Fruit fly (Drosophila melanogaster): ENCODE measurements around the gene mbo.
A peak's percentile ranks its signal among the peaks of the same experiment; 100 is the strongest.

mbo gene

DNA sequence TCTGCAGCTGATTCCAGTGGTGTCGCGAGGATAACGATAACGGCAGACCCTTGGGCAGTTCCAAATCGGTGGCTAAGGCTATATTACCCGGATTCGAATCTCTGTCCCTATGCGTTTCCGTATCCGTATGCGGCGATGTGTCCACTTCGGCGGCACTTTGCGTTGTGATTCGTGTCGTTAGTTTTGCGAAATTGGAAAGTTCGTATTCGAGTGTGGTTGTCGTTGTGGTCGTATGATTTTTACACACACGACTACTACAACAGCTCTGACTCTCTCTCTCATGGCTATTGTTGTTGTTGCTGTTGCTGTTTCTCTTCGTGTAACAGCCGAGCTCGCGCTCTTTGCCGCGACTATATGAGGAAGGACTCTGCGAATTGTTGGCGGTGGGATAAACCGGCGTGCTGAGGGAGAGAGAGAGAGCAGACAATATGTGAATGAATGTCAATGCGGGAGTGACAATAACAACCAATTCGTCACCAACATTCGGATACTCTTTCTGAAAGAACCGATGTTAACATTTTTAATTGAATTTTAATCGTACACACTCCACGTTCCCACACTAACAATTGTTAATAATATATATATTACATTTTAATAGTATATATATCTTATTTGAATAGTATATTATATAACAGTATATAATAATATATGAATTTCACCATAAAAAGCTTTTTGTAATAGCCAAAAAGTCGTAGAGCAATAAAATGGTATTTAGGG is 40.9 kb upstream of the mbo start (continued):
- TF ChIP-seq kay (GFP tag; optimal IDR thresholded peaks at IDR 0.05) = no peak
- no peak for TF ChIP-seq oc (tag; optimal IDR thresholded peaks at IDR 0.05)
- TF ChIP-seq odd (GFP tag; optimal IDR thresholded peaks at IDR 0.05) = no peak
- TF ChIP-seq mirr (GFP tag; optimal IDR thresholded peaks at IDR 0.05) = peak; percentile 9
- TF ChIP-seq slou (GFP tag; optimal IDR thresholded peaks at IDR 0.05) = no peak
- TF ChIP-seq ara (GFP tag; IDR thresholded peaks at IDR 0.05) = no peak
- peak; percentile 53 for TF ChIP-seq CG32532 (GFP tag; IDR thresholded peaks at IDR 0.05)
- TF ChIP-seq Abd-B (GFP tag; optimal IDR thresholded peaks at IDR 0.05) = peak; percentile 26
- TF ChIP-seq CG18599 (GFP tag; optimal IDR thresholded peaks at IDR 0.05) = peak; percentile 79
- no peak for TF ChIP-seq Nf-YA (GFP tag; IDR thresholded peaks at IDR 0.05)
- TF ChIP-seq lilli (GFP tag; optimal IDR thresholded peaks at IDR 0.05) = peak; percentile 11
- peak; percentile 33; the same call in 1 of the 2 replicates for TF ChIP-seq Drgx (GFP tag; IDR thresholded peaks at IDR 0.05)
- TF ChIP-seq Neu2 (GFP tag; optimal IDR thresholded peaks at IDR 0.05; ENCODE audit: borderline replicate concordance) = peak; percentile 6
- TF ChIP-seq CG2116 (GFP tag; optimal IDR thresholded peaks at IDR 0.05) = no peak
- peak; percentile 41 for TF ChIP-seq Hmr (GFP tag; optimal IDR thresholded peaks at IDR 0.05)
- no peak for TF ChIP-seq MBD-R2 (GFP tag; IDR thresholded peaks at IDR 0.05)
- TF ChIP-seq gsb-n (tag; optimal IDR thresholded peaks at IDR 0.05) = no peak
- TF ChIP-seq CG13287 (GFP tag; IDR thresholded peaks at IDR 0.05; ENCODE audit: partially characterized antibody) = peak; percentile 25; the same call in 1 of the 2 replicates
- no peak for TF ChIP-seq crp (GFP tag; optimal IDR thresholded peaks at IDR 0.05)
- TF ChIP-seq chif (GFP tag; optimal IDR thresholded peaks at IDR 0.05) = no peak
- no peak for TF ChIP-seq aop (GFP tag; IDR thresholded peaks at IDR 0.05)
- peak; percentile 51 for TF ChIP-seq CG10147 (GFP tag; optimal IDR thresholded peaks at IDR 0.05)
- peak; percentile 30 for TF ChIP-seq scrt (GFP tag; optimal IDR thresholded peaks at IDR 0.05)
- TF ChIP-seq CG10979 (tag; optimal IDR thresholded peaks at IDR 0.05) = peak; percentile 36
- TF ChIP-seq E2f2 (GFP tag; IDR thresholded peaks at IDR 0.05) = 0 out of 2 replicates have a peak, but pooled peaks have one; percentile 17
- peak; percentile 12 for TF ChIP-seq CG6254 (GFP tag; optimal IDR thresholded peaks at IDR 0.05)
- peak; percentile 26 for TF ChIP-seq CG9437 (GFP tag; optimal IDR thresholded peaks at IDR 0.05)
- no peak for TF ChIP-seq nerfin-2 (GFP tag; IDR thresholded peaks at IDR 0.05; ENCODE audit: partially characterized antibody)
- TF ChIP-seq repo (GFP tag; optimal IDR thresholded peaks at IDR 0.05) = no peak
- no peak for TF ChIP-seq emc (GFP tag; optimal IDR thresholded peaks at IDR 0.05)
- no peak for TF ChIP-seq H15 (GFP tag; IDR thresholded peaks at IDR 0.05)
- TF ChIP-seq CG15696 (tag; optimal IDR thresholded peaks at IDR 0.05) = no peak
- peak; percentile 74 for TF ChIP-seq CG10543 (GFP tag; optimal IDR thresholded peaks at IDR 0.05)
- no peak for TF ChIP-seq CG8359 (GFP tag; optimal IDR thresholded peaks at IDR 0.05; ENCODE audit: borderline replicate concordance)
- TF ChIP-seq dysf (GFP tag; IDR thresholded peaks at IDR 0.05) = peak; percentile 47; the same call in 1 of the 3 replicates
- no peak for TF ChIP-seq Hr78 (GFP tag; optimal IDR thresholded peaks at IDR 0.05)
- no peak for TF ChIP-seq wdn (GFP tag; IDR thresholded peaks at IDR 0.05)
- no peak for TF ChIP-seq CG14014 (GFP tag; IDR thresholded peaks at IDR 0.05)
- TF ChIP-seq CG12769 (tag; optimal IDR thresholded peaks at IDR 0.05) = peak; percentile 57
- no peak for TF ChIP-seq bab2 (GFP tag; optimal IDR thresholded peaks at IDR 0.05)
- peak; percentile 4 for TF ChIP-seq exex (tag; optimal IDR thresholded peaks at IDR 0.05)
- TF ChIP-seq CG6854 (GFP tag; optimal IDR thresholded peaks at IDR 0.05) = peak; percentile 35
- TF ChIP-seq bcd (GFP tag; optimal IDR thresholded peaks at IDR 0.05) = peak; percentile 29
- TF ChIP-seq CG10209 (GFP tag; optimal IDR thresholded peaks at IDR 0.05) = peak; percentile 2
- TF ChIP-seq Myb (GFP tag; optimal IDR thresholded peaks at IDR 0.05) = no peak
- TF ChIP-seq Xbp1 (GFP tag; optimal IDR thresholded peaks at IDR 0.05) = no peak
- TF ChIP-seq Tbp (GFP tag; optimal IDR thresholded peaks at IDR 0.05) = no peak
- TF ChIP-seq CG32767 (GFP tag; IDR thresholded peaks at IDR 0.05) = no peak
